Fruit fly (Drosophila melanogaster) whole organism, larva: ENCODE data around the gene CG33510.

Experiments used
- noc ChIP-seq: fragments of 200-800 bp; sonication (Bioruptor generic); optimal IDR thresholded peaks from 3 replicates; lab custom pipeline; 2019; ENCODE audit warnings: missing biosample characterization, mild to moderate bottlenecking, missing genetic modification characterization, moderate library complexity

The CG33510 gene

dm6 chr2L:21086406-21086805 is 2.3 kb upstream of the CG33510 start, which contains the start of gene CG33509:
Gene CG33509 (minus strand): TSS chr2L:21086506.
- TF ChIP-seq noc: no peak

DNA sequence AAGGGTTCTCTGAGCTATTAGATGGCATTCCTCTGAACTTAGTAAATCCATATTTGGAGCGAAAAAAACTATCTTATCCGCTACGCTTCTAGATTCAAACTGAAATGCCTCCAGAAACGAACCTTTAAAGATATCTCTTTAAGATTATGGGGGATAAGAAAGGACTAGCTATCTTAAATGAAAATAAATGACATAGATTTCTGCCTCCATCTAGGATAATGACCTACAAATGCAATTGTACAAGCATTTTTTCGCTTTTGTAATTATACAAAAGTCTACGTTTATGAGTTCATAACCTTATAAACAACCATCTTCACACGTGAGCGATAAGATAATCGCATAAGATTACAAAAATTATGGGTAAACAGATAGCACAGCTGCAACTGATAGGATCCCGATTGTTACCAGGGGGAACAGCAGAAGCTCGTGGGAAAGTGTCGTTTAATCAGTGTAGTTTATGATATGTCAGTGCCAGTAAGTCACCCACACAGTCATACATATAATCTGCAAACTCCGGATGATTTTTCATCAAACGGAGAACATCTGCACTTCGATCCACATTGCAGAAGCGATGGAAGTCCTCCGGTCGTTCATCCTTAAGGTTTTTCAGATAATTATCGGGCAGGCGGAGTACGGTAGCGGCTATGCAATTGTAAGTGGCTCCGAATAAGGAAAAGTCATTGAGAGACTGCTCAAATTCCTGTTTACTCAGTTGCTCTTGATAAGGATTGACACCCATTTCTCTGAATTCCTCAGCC is 1.5 kb downstream of the CG33510 start, which contains the start of gene CG33511:
CG33511 (minus strand) TSS at position 51 of the 758 bp plus-strand sequence.
- TF ChIP-seq noc: no peak

DNA sequence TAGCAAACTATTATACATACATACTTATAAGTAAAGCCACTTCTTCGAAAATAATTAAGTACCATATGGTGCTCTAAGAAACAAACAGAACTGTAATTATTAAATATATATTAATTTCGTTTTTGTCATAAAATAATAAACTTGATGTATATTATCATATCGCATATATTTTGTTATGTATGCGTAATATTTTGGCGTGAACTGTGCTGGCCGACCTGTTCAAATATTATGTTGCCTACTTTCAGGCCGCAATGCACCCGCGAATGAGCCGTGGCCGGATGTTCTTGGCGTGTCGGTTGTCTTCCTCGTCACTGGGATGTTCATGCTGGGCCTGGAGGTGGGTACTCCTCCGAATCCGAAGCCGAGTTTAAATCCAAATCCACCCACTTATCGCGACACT is 6.3 kb downstream of the CG33510 start:
- no peak for TF ChIP-seq noc

- no peak for TF ChIP-seq noc
These were observed 9.0 kb downstream of the CG33510 start, which contains the start of gene tadr for dm6 chr2L:21075105-21075504. Gene tadr (plus strand): TSS chr2L:21075405.

DNA sequence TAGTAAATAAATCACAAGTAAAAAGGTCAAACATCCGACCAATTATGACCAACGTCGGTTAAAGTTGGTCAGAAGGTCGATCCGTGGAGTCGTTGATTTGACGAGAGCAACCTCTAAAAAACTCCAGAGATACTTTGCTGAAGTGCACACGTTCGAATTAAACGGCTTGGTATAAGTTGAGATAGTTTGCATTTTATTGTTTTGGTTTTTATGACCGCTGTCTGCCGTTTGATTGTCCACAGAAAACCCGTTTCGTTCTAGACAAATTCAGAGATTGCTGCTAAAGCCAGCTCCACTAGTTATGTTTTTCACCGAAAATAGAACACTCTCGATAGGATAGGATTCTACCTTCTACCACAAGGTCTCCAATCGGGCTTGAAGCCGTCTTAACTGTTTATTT is 10.3 kb downstream of the CG33510 start:
- no peak for TF ChIP-seq noc

DNA sequence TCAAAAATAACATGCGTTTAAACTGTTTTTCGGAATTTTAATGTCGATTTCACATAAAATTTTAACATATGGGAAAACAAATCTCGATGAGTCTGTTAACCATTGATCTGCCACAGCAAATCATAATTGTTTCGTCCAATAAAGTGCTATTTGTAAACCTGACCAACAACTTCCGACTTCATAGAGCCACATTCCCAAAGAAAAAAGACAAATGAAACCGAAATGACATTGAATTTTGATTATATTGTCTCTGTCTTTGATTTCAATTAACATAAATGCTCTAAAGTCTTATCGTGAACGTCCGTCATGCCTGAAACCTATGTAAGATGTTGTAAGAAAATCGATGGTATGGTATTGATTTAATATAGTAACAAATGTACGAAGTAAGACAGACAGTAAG is 10.8 kb downstream of the CG33510 start:
- no peak for TF ChIP-seq noc

- TF ChIP-seq noc: no peak
These were observed 11.7 kb downstream of the CG33510 start for dm6 chr2L:21072389-21072788.

- no peak for TF ChIP-seq noc
These were observed 12.7 kb downstream of the CG33510 start, which contains the start of gene CG9265 for dm6 chr2L:21071435-21071834. Gene CG9265 (minus strand): TSS chr2L:21071502.

DNA sequence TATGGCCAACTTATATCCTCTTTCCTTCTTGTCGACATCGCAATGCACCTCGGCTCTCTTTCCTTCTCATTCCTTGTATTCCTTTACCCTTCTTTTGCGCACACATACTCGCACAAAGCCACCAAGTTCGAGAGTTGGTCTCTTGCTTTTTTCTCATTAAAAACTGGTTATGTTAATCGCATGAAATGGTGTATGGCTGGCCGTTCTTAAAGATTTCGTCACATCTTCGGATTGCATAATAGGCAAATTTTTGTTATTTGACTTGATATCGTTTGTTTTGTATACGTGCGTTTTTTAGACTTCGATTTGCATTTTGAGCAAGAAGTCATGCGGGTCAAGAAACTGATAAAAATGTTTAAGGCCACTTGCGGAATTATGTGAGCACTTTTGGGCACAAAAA is 13.3 kb downstream of the CG33510 start:
- no peak for TF ChIP-seq noc

DNA sequence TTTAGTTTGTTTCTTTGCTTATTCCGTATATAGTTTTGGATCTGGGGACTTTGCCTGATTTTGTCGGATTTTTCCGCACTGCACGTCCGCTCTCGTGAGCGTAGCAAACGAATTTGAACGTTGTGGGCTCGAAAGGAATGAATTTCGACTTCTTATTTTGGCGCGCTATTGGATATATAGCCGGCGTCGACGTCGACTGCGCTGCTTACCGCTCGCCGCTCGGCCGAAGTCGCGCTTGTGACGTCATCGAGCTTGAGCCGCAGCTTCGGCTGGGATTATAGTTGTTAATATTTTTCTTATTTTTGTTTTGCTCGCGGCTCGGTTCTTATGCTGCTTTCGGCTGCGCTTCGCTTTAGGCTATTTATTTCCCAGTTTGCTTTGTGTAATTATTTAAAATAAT is 14.3 kb downstream of the CG33510 start:
- TF ChIP-seq noc: no peak

- no peak for TF ChIP-seq noc
These were observed 17.0 kb downstream of the CG33510 start for dm6 chr2L:21067137-21067536.

DNA sequence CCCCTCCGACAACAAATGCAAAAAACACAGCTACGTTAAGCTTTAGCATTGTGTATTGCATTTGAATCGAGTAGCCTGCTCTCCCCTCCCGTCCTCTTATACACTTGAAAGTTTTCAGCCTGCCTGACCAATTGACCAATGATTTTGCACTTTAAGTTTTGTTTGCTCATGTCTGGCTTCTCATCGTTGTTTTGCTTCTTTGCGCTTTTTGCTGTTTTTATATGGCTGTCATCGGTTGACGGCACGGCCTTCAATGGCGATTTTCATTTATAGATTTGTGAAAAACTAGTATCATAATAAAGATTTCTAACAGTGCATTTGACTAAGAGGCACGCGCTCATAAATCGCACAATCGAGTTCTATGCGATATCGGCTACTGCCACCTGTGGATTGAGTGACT is 18.2 kb downstream of the CG33510 start:
- TF ChIP-seq noc: no peak

dm6 chr2L:21062611-21063010 is 21.5 kb downstream of the CG33510 start:
- TF ChIP-seq noc: no peak

- TF ChIP-seq noc: no peak
These were observed 22.5 kb downstream of the CG33510 start for dm6 chr2L:21061591-21061990.

DNA sequence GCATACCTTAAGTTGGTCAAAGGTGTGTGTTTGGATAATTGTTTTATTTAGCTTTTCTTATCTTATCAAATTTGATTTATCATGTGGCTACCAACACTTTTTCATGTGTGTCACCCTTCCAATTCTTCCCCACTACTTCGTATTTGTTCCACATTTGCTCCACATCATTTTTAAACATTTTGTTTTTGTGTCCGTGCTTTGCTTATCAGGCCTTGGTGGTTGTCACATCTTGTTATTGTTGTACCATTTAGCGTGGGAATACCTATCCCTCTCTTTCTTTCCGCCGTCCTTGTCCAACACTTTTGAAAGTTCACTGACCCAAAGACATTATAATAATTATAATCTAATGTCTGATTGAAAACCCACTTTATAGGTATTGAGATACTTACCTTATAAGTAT is 30.5 kb downstream of the CG33510 start:
- peak; percentile 23 for TF ChIP-seq noc

DNA sequence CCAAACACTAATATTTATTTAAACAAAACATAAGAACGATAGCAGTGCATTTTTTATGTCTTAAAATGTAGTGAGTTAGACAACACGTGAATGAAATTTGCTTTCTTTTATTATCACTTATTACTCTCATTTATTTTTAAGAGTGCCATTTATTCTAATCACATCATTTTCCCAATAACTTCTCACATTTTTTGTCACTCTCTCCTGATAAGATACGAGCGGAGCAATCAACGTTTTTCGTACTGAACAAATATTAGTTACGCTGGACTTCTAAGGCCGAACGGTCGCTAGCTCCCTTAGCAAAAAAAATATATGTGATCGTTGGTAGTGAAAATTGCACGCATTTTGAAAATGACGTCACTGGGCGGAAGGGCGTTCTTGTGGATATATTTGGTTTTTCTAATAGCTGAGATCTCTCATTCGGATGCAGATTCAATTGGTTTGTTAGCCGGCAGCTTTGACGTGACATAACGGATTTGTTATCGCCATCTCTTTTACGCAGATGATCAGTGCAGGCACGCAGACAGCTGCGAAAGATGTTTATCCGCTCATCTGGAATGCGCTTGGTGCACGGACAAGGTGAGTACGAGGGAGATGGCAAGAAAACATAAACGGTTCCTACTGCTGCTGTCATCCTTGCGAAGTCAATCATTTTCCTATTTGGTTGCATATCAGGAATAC is 31.2 kb downstream of the CG33510 start, which contains the start of gene Itgbn:
Itgbn (plus strand) TSS at position 251 of the 681 bp plus-strand sequence.
- TF ChIP-seq noc: no peak

dm6 chr2L:21051873-21052736 is 32.0 kb downstream of the CG33510 start, which contains the start of gene CG42238:
Gene CG42238 (minus strand): TSS chr2L:21052164.
- no peak for TF ChIP-seq noc
